Worm (Caenorhabditis elegans) whole organism, midembryonic: ENCODE measurements around the gene lhfp-4.
"Not testable (repeated sequence)": the region's sequence is repeated elsewhere in the genome, so short reads cannot be mapped to it uniquely, and the experiment has no call there.

Experiments
- T22C8.4 ChIP-seq: fragments of 200-800 bp; sonication (Bioruptor generic); IDR thresholded peaks from 2 replicates; pipeline ENCODE4 v1.3.6; 2022; ENCODE audit warnings: missing genetic modification characterization, missing compliant biosample characterization
- cog-1 ChIP-seq: sonication (generic microtip); optimal IDR thresholded peaks from 2 replicates; lab custom pipeline; 2016; ENCODE audit warnings: missing genetic modification characterization, missing compliant biosample characterization
- flt-1 ChIP-seq: fragments of 200-800 bp; sonication (Bioruptor generic); IDR thresholded peaks from 2 replicates; pipeline ENCODE4 v1.3.6; 2022; ENCODE audit warnings: missing genetic modification characterization, missing compliant biosample characterization
- klf-2 ChIP-seq: fragments of 200-800 bp; sonication (Bioruptor generic); conservative IDR thresholded peaks from 2 replicates; pipeline ENCODE4 v1.3.6; 2022; ENCODE audit warnings: missing genetic modification reagents, missing genetic modification characterization, missing compliant biosample characterization
- med-1 ChIP-seq: sonication (generic microtip); optimal IDR thresholded peaks from 2 replicates; lab custom pipeline; 2017; ENCODE audit warnings: missing genetic modification characterization, mild to moderate bottlenecking, missing compliant biosample characterization, antibody characterized with exemption, missing genetic modification reagents; ENCODE audit not compliant: insufficient read depth
- ref-1 ChIP-seq: fragments of 200-800 bp; sonication (Bioruptor generic); conservative IDR thresholded peaks from 2 replicates; pipeline ENCODE4 v1.3.6; 2022; ENCODE audit warnings: missing genetic modification reagents, missing genetic modification characterization, missing compliant biosample characterization
- tab-1 ChIP-seq: fragments of 200-800 bp; sonication (Bioruptor generic); IDR thresholded peaks from 2 replicates; pipeline ENCODE4 v1.3.6; 2022; ENCODE audit warnings: missing genetic modification characterization, missing compliant biosample characterization
- ztf-23 ChIP-seq: fragments of 200-800 bp; sonication (Bioruptor generic); IDR thresholded peaks from 2 replicates; pipeline ENCODE4 v1.3.6; 2022; ENCODE audit warnings: missing genetic modification reagents, missing genetic modification characterization, missing compliant biosample characterization
- ztf-29 ChIP-seq: fragments of 200-800 bp; sonication (Bioruptor generic); IDR thresholded peaks from 2 replicates; pipeline ENCODE4 v1.3.6; 2022; ENCODE audit warnings: missing genetic modification reagents, missing genetic modification characterization, missing compliant biosample characterization

Gene lhfp-4

DNA sequence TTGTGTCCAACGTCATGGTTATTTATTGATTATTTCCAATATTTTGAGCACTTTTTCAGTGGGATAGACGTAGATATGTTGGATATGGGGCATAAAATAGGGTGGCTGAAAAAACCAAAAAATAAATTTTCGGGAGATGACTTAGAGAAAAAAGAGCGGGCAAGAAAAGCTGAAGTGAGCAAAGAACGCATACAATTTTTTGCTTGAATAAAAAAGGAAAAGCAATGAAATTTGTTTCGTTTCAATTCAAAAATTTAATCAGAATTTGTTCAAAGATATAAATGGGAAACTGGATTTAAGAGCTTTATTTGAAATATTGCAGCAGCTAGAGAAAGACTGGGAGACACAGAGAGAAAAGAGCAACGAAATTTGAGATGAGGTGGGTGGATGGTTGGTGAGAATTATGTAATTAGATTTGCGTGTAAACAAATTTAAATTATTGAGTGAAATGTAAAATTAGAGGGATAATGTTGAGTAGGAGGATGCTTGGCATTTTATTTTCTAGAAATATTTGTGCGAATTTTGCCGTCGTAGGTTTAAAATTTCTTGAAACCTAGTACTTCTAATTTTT, 16.3 kb downstream of the lhfp-4 start, which contains the start of the genes T28F3.11 and slc-17.4:
Gene T28F3.11 (minus strand): TSS at position 51 of the 571 bp plus-strand sequence.
Gene slc-17.4 (minus strand): TSS at position 105 of the 571 bp plus-strand sequence.
- TF ChIP-seq tab-1 (GFP tag; lab: Robert Waterston, UW), result no peak
- no peak for TF ChIP-seq ztf-29 (GFP tag; lab: Robert Waterston, UW)
- no peak for TF ChIP-seq T22C8.4 (GFP tag; lab: Robert Waterston, UW)
- no peak for TF ChIP-seq klf-2 (GFP tag; lab: Robert Waterston, UW)
- no peak for TF ChIP-seq cog-1 (tag; lab: Kevin White, UChicago)
- no peak for TF ChIP-seq med-1 (GFP tag; lab: Kevin White, UChicago)
- no peak for TF ChIP-seq ref-1 (GFP tag; lab: Robert Waterston, UW)
- no peak for TF ChIP-seq ztf-23 (GFP tag; lab: Robert Waterston, UW)
- TF ChIP-seq flt-1 (GFP tag; lab: Robert Waterston, UW), result no peak

DNA sequence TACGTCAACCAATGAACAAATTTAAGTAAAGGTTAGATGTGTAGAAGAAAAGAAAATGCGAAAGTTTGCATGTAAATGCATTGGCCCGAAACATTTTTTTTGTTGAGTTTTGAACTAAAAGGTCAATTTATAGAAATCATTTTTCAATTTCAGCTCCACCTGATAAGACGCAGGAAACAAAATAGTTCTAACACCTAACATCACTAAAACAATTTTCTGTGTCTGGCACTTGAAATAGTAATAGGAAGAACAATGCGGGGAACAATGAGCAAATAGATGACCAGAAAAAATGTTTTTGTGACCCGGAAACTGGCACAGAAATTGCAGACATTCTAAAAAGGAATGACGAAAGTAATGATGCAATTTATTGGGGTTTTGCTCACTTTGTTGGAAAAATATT, 17.0 kb downstream of the lhfp-4 start:
- no peak for TF ChIP-seq ref-1 (GFP tag; lab: Robert Waterston, UW)
- no peak for TF ChIP-seq flt-1 (GFP tag; lab: Robert Waterston, UW)
- TF ChIP-seq ztf-23 (GFP tag; lab: Robert Waterston, UW), result no peak
- TF ChIP-seq cog-1 (tag; lab: Kevin White, UChicago), result no peak
- no peak for TF ChIP-seq med-1 (GFP tag; lab: Kevin White, UChicago)
- TF ChIP-seq ztf-29 (GFP tag; lab: Robert Waterston, UW), result no peak
- no peak for TF ChIP-seq klf-2 (GFP tag; lab: Robert Waterston, UW)
- TF ChIP-seq T22C8.4 (GFP tag; lab: Robert Waterston, UW), result no peak
- no peak for TF ChIP-seq tab-1 (GFP tag; lab: Robert Waterston, UW)

ce11 chrIV:17293068-17293467, 17.7 kb downstream of the lhfp-4 start:
- TF ChIP-seq ref-1 (GFP tag; lab: Robert Waterston, UW) (no peak), ztf-23 (GFP tag; lab: Robert Waterston, UW) (no peak), flt-1 (GFP tag; lab: Robert Waterston, UW) (no peak), T22C8.4 (GFP tag; lab: Robert Waterston, UW) (no peak), cog-1 (tag; lab: Kevin White, UChicago) (no peak), tab-1 (GFP tag; lab: Robert Waterston, UW) (no peak), klf-2 (GFP tag; lab: Robert Waterston, UW) (no peak), ztf-29 (GFP tag; lab: Robert Waterston, UW) (no peak), med-1 (GFP tag; lab: Kevin White, UChicago) (no peak)

ce11 chrIV:17293679-17294078, 18.3 kb downstream of the lhfp-4 start:
- TF ChIP-seq tab-1 (GFP tag; lab: Robert Waterston, UW) (no peak), klf-2 (GFP tag; lab: Robert Waterston, UW) (no peak), ztf-23 (GFP tag; lab: Robert Waterston, UW) (no peak), ref-1 (GFP tag; lab: Robert Waterston, UW) (no peak), med-1 (GFP tag; lab: Kevin White, UChicago) (no peak), cog-1 (tag; lab: Kevin White, UChicago) (no peak), flt-1 (GFP tag; lab: Robert Waterston, UW) (no peak), T22C8.4 (GFP tag; lab: Robert Waterston, UW) (no peak), ztf-29 (GFP tag; lab: Robert Waterston, UW) (no peak)

DNA sequence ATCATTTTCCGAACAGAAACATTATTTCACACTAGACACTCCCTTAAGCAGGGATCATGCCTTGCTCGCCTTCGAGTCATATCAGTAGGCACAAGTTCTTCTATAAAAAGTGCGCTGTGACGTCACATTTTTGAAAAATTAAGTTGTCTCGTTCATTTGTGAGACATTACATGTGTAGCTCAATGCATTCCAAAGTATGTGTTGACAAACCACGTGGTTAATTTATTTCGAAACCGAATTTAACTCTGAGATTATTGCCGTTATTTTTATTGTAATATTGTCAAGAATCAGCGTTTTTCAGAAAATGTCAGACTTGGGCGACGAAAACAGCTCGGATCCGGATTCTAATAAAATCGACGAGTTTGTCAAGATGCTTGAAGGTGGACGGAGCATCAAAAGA, 19.1 kb downstream of the lhfp-4 start, which contains the start of gene T28F3.5:
Gene T28F3.5 (plus strand): TSS at position 301 of the 400 bp plus-strand sequence.
- no peak for TF ChIP-seq tab-1 (GFP tag; lab: Robert Waterston, UW)
- no peak for TF ChIP-seq ztf-23 (GFP tag; lab: Robert Waterston, UW)
- TF ChIP-seq cog-1 (tag; lab: Kevin White, UChicago), result no peak
- no peak for TF ChIP-seq med-1 (GFP tag; lab: Kevin White, UChicago)
- no peak for TF ChIP-seq ztf-29 (GFP tag; lab: Robert Waterston, UW)
- no peak for TF ChIP-seq klf-2 (GFP tag; lab: Robert Waterston, UW)
- TF ChIP-seq ref-1 (GFP tag; lab: Robert Waterston, UW), result no peak
- no peak for TF ChIP-seq T22C8.4 (GFP tag; lab: Robert Waterston, UW)
- no peak for TF ChIP-seq flt-1 (GFP tag; lab: Robert Waterston, UW)

DNA sequence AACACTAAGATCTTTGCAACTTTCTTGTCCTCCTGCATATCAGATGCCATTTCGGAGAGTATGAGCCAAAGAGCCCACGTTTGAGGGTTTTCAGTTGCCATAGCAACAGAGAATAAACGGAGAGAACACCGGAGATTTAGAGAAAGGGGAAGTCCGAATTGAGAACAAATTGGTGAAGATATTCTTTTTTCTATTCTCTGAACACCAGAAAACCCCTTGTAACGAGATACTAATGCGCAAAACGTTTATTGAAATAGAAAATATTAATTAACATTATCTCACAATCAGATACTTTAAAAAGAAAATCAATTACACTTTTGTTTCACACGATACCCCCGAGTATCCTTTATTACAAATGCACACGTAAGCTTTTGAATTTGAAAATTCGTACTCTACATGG, 26.6 kb downstream of the lhfp-4 start, which contains the start of gene ifta-2:
Gene ifta-2 (minus strand): TSS at position 101 of the 400 bp plus-strand sequence.
- no peak for TF ChIP-seq ref-1 (GFP tag; lab: Robert Waterston, UW)
- TF ChIP-seq T22C8.4 (GFP tag; lab: Robert Waterston, UW), result no peak
- no peak for TF ChIP-seq tab-1 (GFP tag; lab: Robert Waterston, UW)
- no peak for TF ChIP-seq ztf-23 (GFP tag; lab: Robert Waterston, UW)
- no peak for TF ChIP-seq klf-2 (GFP tag; lab: Robert Waterston, UW)
- TF ChIP-seq flt-1 (GFP tag; lab: Robert Waterston, UW), result no peak
- no peak for TF ChIP-seq cog-1 (tag; lab: Kevin White, UChicago)
- TF ChIP-seq med-1 (GFP tag; lab: Kevin White, UChicago), result no peak
- TF ChIP-seq ztf-29 (GFP tag; lab: Robert Waterston, UW), result no peak

- TF ChIP-seq ref-1 (GFP tag; lab: Robert Waterston, UW); cog-1 (tag; lab: Kevin White, UChicago); ztf-29 (GFP tag; lab: Robert Waterston, UW): not testable (repeated sequence)
Measured at ce11 chrIV:17307223-17307622, 31.8 kb downstream of the lhfp-4 start, which contains the start of gene T28F3.8. TSS of gene T28F3.8 (minus strand) at chrIV:17307323.

DNA sequence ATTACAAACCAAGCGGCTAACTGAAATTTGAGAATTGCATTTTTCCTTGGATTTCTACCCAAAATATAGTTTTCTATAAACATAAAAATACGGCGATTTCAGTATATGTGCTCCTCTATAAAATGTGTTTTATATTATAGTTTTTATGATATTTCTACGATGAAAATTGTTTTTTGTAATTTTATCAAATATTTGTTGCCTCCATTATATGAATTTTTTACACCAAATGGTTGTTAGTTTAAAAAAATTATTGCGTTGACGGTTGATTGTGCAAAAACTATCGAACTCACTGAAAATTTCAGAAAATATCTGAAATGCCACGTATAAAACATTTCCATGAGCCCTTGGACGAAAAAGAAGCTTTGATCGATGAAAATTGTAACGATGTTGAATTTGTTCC, 32.8 kb downstream of the lhfp-4 start, which contains the start of gene T28F3.9:
Gene T28F3.9 (plus strand): TSS at position 301 of the 400 bp plus-strand sequence.
- TF ChIP-seq cog-1 (tag; lab: Kevin White, UChicago) (no peak), tab-1 (GFP tag; lab: Robert Waterston, UW) (no peak), klf-2 (GFP tag; lab: Robert Waterston, UW) (no peak)
